Worm (Caenorhabditis elegans): ENCODE measurements around the gene srh-289.

srh-289 gene

DNA sequence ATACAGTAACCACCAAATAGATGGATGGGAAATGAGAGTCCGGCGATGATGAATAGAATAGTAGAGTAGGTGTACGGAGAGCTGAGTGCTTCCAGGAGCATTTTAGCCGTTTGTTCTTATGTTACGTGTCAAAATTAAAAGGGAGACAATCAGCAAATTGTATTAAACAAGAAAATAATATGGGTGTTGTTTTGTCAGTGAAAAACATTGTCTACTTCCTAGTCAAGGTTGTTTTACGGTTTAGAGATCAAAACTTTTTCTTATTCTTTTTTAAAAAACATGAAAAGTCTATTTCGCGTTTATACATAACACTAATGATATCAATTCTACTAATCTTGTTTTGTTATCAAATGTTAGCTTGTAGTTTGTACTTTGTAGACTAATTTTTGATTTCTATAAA, at the start of gene srh-289:
TSS of gene srh-289 (minus strand) at position 101 of the 400 bp plus-strand sequence.
- TF ChIP-seq daf-12 (tag; optimal IDR thresholded peaks at IDR 0.05) (no peak), gei-8 (GFP tag; optimal IDR thresholded peaks at IDR 0.05) (no peak), zfp-3 (GFP tag; conservative IDR thresholded peaks at IDR 0.05) (no peak), ceh-62 (tag; optimal IDR thresholded peaks at IDR 0.05) (no peak), lin-13 (GFP tag; optimal IDR thresholded peaks at IDR 0.05) (no peak), lin-29 (GFP tag; IDR thresholded peaks at IDR 0.05) (no peak), Y105C5A.15 (GFP tag; IDR thresholded peaks at IDR 0.05) (no peak), snpc-4 (tag; optimal IDR thresholded peaks at IDR 0.05) (no peak), nhr-111 (GFP tag; optimal IDR thresholded peaks at IDR 0.05) (no peak), dve-1 (tag; optimal IDR thresholded peaks at IDR 0.05; ENCODE audit: insufficient read depth) (no peak), pha-4 (GFP tag; IDR thresholded peaks at IDR 0.05) (no peak), pha-4 (tag; optimal IDR thresholded peaks at IDR 0.05) (no peak), vab-7 (GFP tag; IDR thresholded peaks at IDR 0.05) (no peak), arid-1 (GFP tag; conservative IDR thresholded peaks at IDR 0.05) (no peak), Y5F2A.4 (GFP tag; optimal IDR thresholded peaks at IDR 0.05) (no peak), fos-1 (tag; optimal IDR thresholded peaks at IDR 0.05) (no peak), lir-3 (tag; optimal IDR thresholded peaks at IDR 0.05) (no peak), cey-2 (tag; optimal IDR thresholded peaks at IDR 0.05; ENCODE audit: borderline replicate concordance, insufficient read depth) (no peak), zip-11 (GFP tag; IDR thresholded peaks at IDR 0.05) (no peak)

DNA sequence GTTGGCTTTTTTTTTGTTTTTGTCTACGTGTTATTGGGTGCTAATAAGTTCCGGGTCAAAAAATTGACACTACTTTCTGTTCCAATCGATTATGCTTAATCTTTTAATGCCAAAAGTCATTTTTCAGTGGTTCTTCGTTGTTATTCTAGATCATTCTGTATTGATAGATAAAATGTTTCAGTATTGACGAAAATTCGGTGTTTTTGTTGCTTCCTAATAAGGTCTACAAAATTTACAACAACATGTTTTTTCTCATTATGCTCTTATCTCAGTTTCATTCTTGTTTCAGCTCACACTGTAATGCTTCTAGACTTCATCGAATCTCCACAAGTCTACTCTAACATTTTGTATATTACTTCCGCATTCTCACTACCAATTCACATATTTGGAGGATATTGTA, 37.5 kb upstream of the srh-289 start, which contains the start of gene srh-303:
TSS of gene srh-303 (plus strand) at position 301 of the 400 bp plus-strand sequence.
- no peak for TF ChIP-seq saeg-2 (GFP tag; IDR thresholded peaks at IDR 0.05)
- no peak for TF ChIP-seq nhr-28 (tag; optimal IDR thresholded peaks at IDR 0.05)
- no peak for TF ChIP-seq aly-2 (tag; optimal IDR thresholded peaks at IDR 0.05)
- TF ChIP-seq spr-3 (GFP tag; optimal IDR thresholded peaks at IDR 0.05) = no peak
- TF ChIP-seq nhr-237 (tag; optimal IDR thresholded peaks at IDR 0.05) = no peak
- TF ChIP-seq ztf-7 (tag; optimal IDR thresholded peaks at IDR 0.05) = no peak

DNA sequence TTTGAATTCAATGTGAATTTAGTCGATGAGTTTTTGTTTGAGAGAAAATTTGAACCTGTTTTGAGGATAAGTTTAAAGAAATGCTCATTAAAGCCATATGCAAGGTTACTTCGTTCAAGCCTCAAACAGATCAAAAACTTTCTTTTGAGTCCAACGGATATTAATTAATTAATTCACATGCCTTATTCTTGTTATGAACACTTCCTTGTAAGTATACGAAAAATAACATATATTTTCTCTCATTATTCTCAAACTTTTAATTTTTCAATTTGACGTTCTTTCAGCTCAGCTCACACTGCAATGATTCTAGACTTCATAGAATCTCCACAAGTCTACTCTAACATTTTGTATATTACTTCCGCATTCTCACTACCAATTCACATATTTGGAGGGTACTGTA, 34.4 kb upstream of the srh-289 start, which contains the start of gene srh-304:
TSS of gene srh-304 (plus strand) at position 301 of the 400 bp plus-strand sequence.
- TF ChIP-seq D1046.2 (GFP tag; IDR thresholded peaks at IDR 0.05) (no peak), nhr-41 (GFP tag; IDR thresholded peaks at IDR 0.05) (no peak), gei-8 (GFP tag; optimal IDR thresholded peaks at IDR 0.05) (no peak), aly-2 (tag; optimal IDR thresholded peaks at IDR 0.05) (no peak), mep-1 (tag; optimal IDR thresholded peaks at IDR 0.05) (no peak), unc-39 (tag; optimal IDR thresholded peaks at IDR 0.05) (no peak), daf-16 (GFP tag; optimal IDR thresholded peaks at IDR 0.05) (no peak), daf-16 (tag; optimal IDR thresholded peaks at IDR 0.05) (no peak), F49E8.2 (tag; optimal IDR thresholded peaks at IDR 0.05; ENCODE audit: borderline replicate concordance) (no peak), nhr-6 (tag; optimal IDR thresholded peaks at IDR 0.05) (no peak), ceh-44 (GFP tag; IDR thresholded peaks at IDR 0.05) (no peak), php-3 (GFP tag; IDR thresholded peaks at IDR 0.05) (no peak), madf-5 (GFP tag; IDR thresholded peaks at IDR 0.05) (no peak), duxl-1 (tag; optimal IDR thresholded peaks at IDR 0.05; ENCODE audit: poor library complexity) (no peak), set-16 (GFP tag; IDR thresholded peaks at IDR 0.05) (no peak), lin-29 (GFP tag; IDR thresholded peaks at IDR 0.05) (no peak), nhr-77 (tag; optimal IDR thresholded peaks at IDR 0.05) (no peak)

Data from whole organism, L4 larva.